Worm (Caenorhabditis elegans) whole organism, L4/young adult: ENCODE results near the gene ZK616.8.

Source experiments
- W03F9.2 ChIP-seq: fragments of 150-350 bp; optimal IDR thresholded peaks from 2 replicates; lab custom pipeline; 2014; ENCODE audit warnings: missing biosample characterization, missing genetic modification characterization
- dao-5 ChIP-seq: sonication (generic microtip); optimal IDR thresholded peaks from 2 replicates; lab custom pipeline; 2016; ENCODE audit warnings: missing genotype, missing genetic modification characterization, moderate library complexity, missing compliant biosample characterization
- him-1 ChIP-seq: sonication (generic microtip); optimal IDR thresholded peaks from 2 replicates; lab custom pipeline; 2016; ENCODE audit warnings: missing genotype, missing genetic modification reagents, missing genetic modification characterization, missing compliant biosample characterization

ZK616.8 gene

ce11 chrIV:5388477-5389065, 23.4 kb downstream of the ZK616.8 start, which contains the start of gene elo-6:
TSS of gene elo-6 (minus strand) at chrIV:5388559.
- TF ChIP-seq him-1 (tag; lab: Kevin White, UChicago): no peak
- no peak for TF ChIP-seq W03F9.2
- no peak for TF ChIP-seq dao-5 (tag; lab: Kevin White, UChicago)

- TF ChIP-seq W03F9.2: no peak
- no peak for TF ChIP-seq him-1 (tag; lab: Kevin White, UChicago)
- no peak for TF ChIP-seq dao-5 (tag; lab: Kevin White, UChicago)
Measured at ce11 chrIV:5385020-5385419, 27.0 kb downstream of the ZK616.8 start, which contains the start of gene F41H10.12. TSS of gene F41H10.12 (plus strand) at chrIV:5385320.

ce11 chrIV:5382609-5383008, 29.4 kb downstream of the ZK616.8 start, which contains the start of gene F41H10.1:
TSS of gene F41H10.1 (plus strand) at chrIV:5382909.
- no peak for TF ChIP-seq W03F9.2
- TF ChIP-seq him-1 (tag; lab: Kevin White, UChicago): no peak
- TF ChIP-seq dao-5 (tag; lab: Kevin White, UChicago): no peak

- TF ChIP-seq W03F9.2 (no peak), dao-5 (tag; lab: Kevin White, UChicago) (no peak), him-1 (tag; lab: Kevin White, UChicago) (no peak)
Measured at ce11 chrIV:5381334-5381733, 30.7 kb downstream of the ZK616.8 start, which contains the start of gene F41H10.2. TSS of gene F41H10.2 (plus strand) at chrIV:5381634.

- TF ChIP-seq dao-5 (tag; lab: Kevin White, UChicago) (no peak), him-1 (tag; lab: Kevin White, UChicago) (no peak), W03F9.2 (no peak)
Measured at ce11 chrIV:5380140-5380539, 31.9 kb downstream of the ZK616.8 start.

- TF ChIP-seq dao-5 (tag; lab: Kevin White, UChicago) (no peak), W03F9.2 (no peak), him-1 (tag; lab: Kevin White, UChicago) (no peak)
Measured at ce11 chrIV:5377062-5377461, 34.9 kb downstream of the ZK616.8 start, which contains the start of gene elo-5. TSS of gene elo-5 (minus strand) at chrIV:5377117.

- TF ChIP-seq him-1 (tag; lab: Kevin White, UChicago) (no peak), W03F9.2 (no peak), dao-5 (tag; lab: Kevin White, UChicago) (no peak)
Measured at ce11 chrIV:5374946-5375345, 37.0 kb downstream of the ZK616.8 start.

- TF ChIP-seq him-1 (tag; lab: Kevin White, UChicago) (no peak), W03F9.2 (no peak), dao-5 (tag; lab: Kevin White, UChicago) (no peak)
Measured at ce11 chrIV:5374321-5374720, 37.7 kb downstream of the ZK616.8 start.

ce11 chrIV:5370914-5371313, 41.1 kb downstream of the ZK616.8 start:
- TF ChIP-seq W03F9.2 (no peak), him-1 (tag; lab: Kevin White, UChicago) (no peak), dao-5 (tag; lab: Kevin White, UChicago) (no peak)

ce11 chrIV:5369414-5369813, 42.6 kb downstream of the ZK616.8 start, which contains the start of gene F41H10.3:
TSS of gene F41H10.3 (plus strand) at chrIV:5369801.
- TF ChIP-seq dao-5 (tag; lab: Kevin White, UChicago) (no peak), him-1 (tag; lab: Kevin White, UChicago) (no peak), W03F9.2 (no peak)

- TF ChIP-seq W03F9.2 (peak; percentile 46), him-1 (tag; lab: Kevin White, UChicago) (no peak), dao-5 (tag; lab: Kevin White, UChicago) (no peak)
Measured at ce11 chrIV:5368860-5369259, 43.1 kb downstream of the ZK616.8 start.

ce11 chrIV:5367899-5368298, 44.1 kb downstream of the ZK616.8 start:
- TF ChIP-seq W03F9.2: no peak

ce11 chrIV:5366567-5366966, 45.4 kb downstream of the ZK616.8 start, which contains the start of gene sand-1:
TSS of gene sand-1 (plus strand) at chrIV:5366867.
- TF ChIP-seq dao-5 (tag; lab: Kevin White, UChicago): no peak
- no peak for TF ChIP-seq him-1 (tag; lab: Kevin White, UChicago)

ce11 chrIV:5364135-5364609, 47.8 kb downstream of the ZK616.8 start, which contains the start of the genes hda-6 and F41H10.4:
TSS of gene hda-6 (minus strand) at chrIV:5364306.
TSS of gene F41H10.4 (plus strand) at chrIV:5364559.
- TF ChIP-seq dao-5 (tag; lab: Kevin White, UChicago): no peak
- no peak for TF ChIP-seq him-1 (tag; lab: Kevin White, UChicago)
- TF ChIP-seq W03F9.2: peak; percentile 94
